Fruit fly (Drosophila melanogaster) whole organism, embryonic: ENCODE results near the gene Hacd1.
A peak's percentile ranks its signal among the peaks of the same experiment; 100 is the strongest.

Experiments used
- Abd-B ChIP-seq: fragments of 200-800 bp; sonication (Bioruptor generic); optimal IDR thresholded peaks from 2 replicates; lab custom pipeline; 2018; ENCODE audit warnings: missing biosample characterization, mild to moderate bottlenecking, missing genetic modification characterization, moderate library complexity
- Atf3 ChIP-seq: fragments of 200-800 bp; sonication (Bioruptor generic); optimal IDR thresholded peaks from 3 replicates; lab custom pipeline; 2016; ENCODE audit warnings: missing biosample characterization, missing genetic modification characterization
- B-H1 ChIP-seq: fragments of 200-800 bp; sonication (Bioruptor generic); IDR thresholded peaks from 3 replicates; pipeline ENCODE4 v1.3.6; 2022; ENCODE audit warnings: missing biosample characterization, missing genetic modification characterization
- B-H2 ChIP-seq: fragments of 200-800 bp; sonication (Bioruptor generic); optimal IDR thresholded peaks from 2 replicates; lab custom pipeline; 2018; ENCODE audit warnings: missing biosample characterization, mild to moderate bottlenecking, missing genetic modification characterization
- CG10462 ChIP-seq: fragments of 200-800 bp; sonication (Bioruptor generic); optimal IDR thresholded peaks from 2 replicates; lab custom pipeline; 2016; ENCODE audit warnings: missing biosample characterization, missing genetic modification characterization
- CG12155 ChIP-seq: fragments of 200-800 bp; sonication (Bioruptor generic); optimal IDR thresholded peaks from 3 replicates; lab custom pipeline; 2016; ENCODE audit warnings: missing biosample characterization, missing genetic modification characterization
- CG12391 ChIP-seq: fragments of 200-800 bp; sonication (Bioruptor generic); optimal IDR thresholded peaks from 3 replicates; lab custom pipeline; 2018; ENCODE audit warnings: missing biosample characterization, mild to moderate bottlenecking, missing genetic modification characterization, moderate library complexity
- CG12769 ChIP-seq: fragments of 200-800 bp; sonication (Bioruptor generic); optimal IDR thresholded peaks from 2 replicates; lab custom pipeline; 2019; ENCODE audit warnings: missing biosample characterization, mild to moderate bottlenecking, missing genetic modification characterization, moderate library complexity
- CG13287 ChIP-seq: fragments of 200-800 bp; sonication (Bioruptor generic); IDR thresholded peaks from 2 replicates; pipeline ENCODE4 v1.3.6; 2022; ENCODE audit warnings: missing biosample characterization, missing genetic modification characterization; ENCODE audit not compliant: partially characterized antibody
- CG17359 ChIP-seq: fragments of 200-800 bp; sonication (Bioruptor generic); optimal IDR thresholded peaks from 3 replicates; lab custom pipeline; 2018; ENCODE audit warnings: missing biosample characterization, mild to moderate bottlenecking, missing genetic modification characterization, moderate library complexity
- CG17385 ChIP-seq: fragments of 200-800 bp; sonication (Bioruptor generic); optimal IDR thresholded peaks from 3 replicates; lab custom pipeline; 2018; ENCODE audit warnings: missing biosample characterization, mild to moderate bottlenecking, missing genetic modification characterization
- CG17912 ChIP-seq: fragments of 200-800 bp; sonication (Bioruptor generic); optimal IDR thresholded peaks from 2 replicates; lab custom pipeline; 2018; ENCODE audit warnings: missing biosample characterization, mild to moderate bottlenecking, missing genetic modification characterization
- CG1832 ChIP-seq: fragments of 200-800 bp; sonication (Bioruptor generic); optimal IDR thresholded peaks from 2 replicates; lab custom pipeline; 2017; ENCODE audit warnings: missing biosample characterization, mild to moderate bottlenecking, missing genetic modification characterization, inconsistent platforms
- CG18476 ChIP-seq: fragments of 200-800 bp; sonication (Bioruptor generic); optimal IDR thresholded peaks from 2 replicates; lab custom pipeline; 2016; ENCODE audit warnings: missing biosample characterization, mild to moderate bottlenecking, missing genetic modification characterization
- CG2889 ChIP-seq: fragments of 200-800 bp; sonication (Bioruptor generic); IDR thresholded peaks from 3 replicates; pipeline ENCODE4 v1.3.6; 2022; ENCODE audit warnings: missing biosample characterization, missing genetic modification characterization
- CG3995 ChIP-seq: fragments of 200-800 bp; sonication (Bioruptor generic); optimal IDR thresholded peaks from 3 replicates; lab custom pipeline; 2016; ENCODE audit warnings: missing biosample characterization, missing genetic modification characterization
- CG42726 ChIP-seq: fragments of 200-800 bp; sonication (Bioruptor generic); IDR thresholded peaks from 2 replicates; pipeline ENCODE4 v1.3.6; 2022; ENCODE audit warnings: missing biosample characterization, missing genetic modification characterization; ENCODE audit not compliant: partially characterized antibody
- CG4328 ChIP-seq: fragments of 200-800 bp; sonication (Bioruptor generic); optimal IDR thresholded peaks from 3 replicates; lab custom pipeline; 2017; ENCODE audit warnings: missing biosample characterization, missing genetic modification reagents, missing genetic modification characterization
- CG4360 ChIP-seq: fragments of 200-800 bp; sonication (Bioruptor generic); IDR thresholded peaks from 2 replicates; pipeline ENCODE4 v1.3.6; 2022; ENCODE audit warnings: missing biosample characterization, missing genetic modification characterization
- CG6254 ChIP-seq: fragments of 200-800 bp; sonication (Bioruptor generic); optimal IDR thresholded peaks from 3 replicates; lab custom pipeline; 2017; ENCODE audit warnings: mild to moderate bottlenecking, missing biosample characterization, missing genetic modification reagents, missing genetic modification characterization
- CG7556 ChIP-seq: fragments of 200-800 bp; sonication (Bioruptor generic); optimal IDR thresholded peaks from 2 replicates; lab custom pipeline; 2017; ENCODE audit warnings: missing biosample characterization, mild to moderate bottlenecking, missing genetic modification characterization
- CG8765 ChIP-seq: fragments of 200-800 bp; sonication (Bioruptor generic); IDR thresholded peaks from 2 replicates; pipeline ENCODE4 v1.3.6; 2022; ENCODE audit warnings: missing biosample characterization, missing genetic modification characterization
- CG8924 ChIP-seq: fragments of 200-800 bp; optimal IDR thresholded peaks from 3 replicates; lab custom pipeline; 2019; ENCODE audit warnings: missing biosample characterization, mild to moderate bottlenecking, missing genetic modification characterization, moderate library complexity
- CG9727 ChIP-seq: fragments of 200-800 bp; sonication (Bioruptor generic); optimal IDR thresholded peaks from 3 replicates; lab custom pipeline; 2017; ENCODE audit warnings: missing biosample characterization, mild to moderate bottlenecking, missing genetic modification characterization
- Dref ChIP-seq: fragments of 200-800 bp; sonication (Bioruptor generic); IDR thresholded peaks from 2 replicates; pipeline ENCODE4 v1.3.6; 2022; ENCODE audit warnings: missing biosample characterization, missing genetic modification characterization
- Fer3 ChIP-seq: fragments of 200-800 bp; sonication (Bioruptor generic); optimal IDR thresholded peaks from 2 replicates; lab custom pipeline; 2018; ENCODE audit warnings: missing biosample characterization, mild to moderate bottlenecking, missing genetic modification characterization, moderate library complexity
- MTF-1 ChIP-seq: fragments of 200-800 bp; sonication (Bioruptor generic); optimal IDR thresholded peaks from 2 replicates; lab custom pipeline; 2018; ENCODE audit warnings: missing biosample characterization, mild to moderate bottlenecking, missing genetic modification characterization, borderline replicate concordance
- Nf-YC ChIP-seq: fragments of 200-800 bp; optimal IDR thresholded peaks from 3 replicates; lab custom pipeline; 2019; ENCODE audit warnings: missing biosample characterization, mild to moderate bottlenecking, missing genetic modification characterization, moderate library complexity
- Sin3A ChIP-seq: fragments of >200 bp; optimal IDR thresholded peaks from 2 replicates; lab custom pipeline; 2018
- Sry-β ChIP-seq: fragments of 200-800 bp; sonication (Bioruptor generic); optimal IDR thresholded peaks from 2 replicates; lab custom pipeline; 2018; ENCODE audit warnings: missing biosample characterization, mild to moderate bottlenecking, missing genetic modification characterization, moderate library complexity
- abd-A ChIP-seq: fragments of 200-800 bp; sonication (Bioruptor generic); optimal IDR thresholded peaks from 3 replicates; lab custom pipeline; 2019; ENCODE audit warnings: missing biosample characterization, mild to moderate bottlenecking, missing genetic modification characterization, moderate library complexity
- caup ChIP-seq: fragments of 200-800 bp; sonication (Bioruptor generic); optimal IDR thresholded peaks from 3 replicates; lab custom pipeline; 2017; ENCODE audit warnings: missing biosample characterization, mild to moderate bottlenecking, missing genetic modification characterization, moderate library complexity; ENCODE audit not compliant: severe bottlenecking
- ci ChIP-seq: fragments of 200-800 bp; sonication (Bioruptor generic); IDR thresholded peaks from 3 replicates; pipeline ENCODE4 v1.3.6; 2022; ENCODE audit warnings: missing biosample characterization, missing genetic modification characterization
- corto ChIP-seq: fragments of 200-800 bp; sonication (Bioruptor generic); optimal IDR thresholded peaks from 2 replicates; lab custom pipeline; 2016; ENCODE audit warnings: missing biosample characterization, mild to moderate bottlenecking, missing genetic modification characterization, moderate library complexity
- crc ChIP-seq: fragments of 200-800 bp; sonication (Bioruptor generic); optimal IDR thresholded peaks from 2 replicates; lab custom pipeline; 2016; ENCODE audit warnings: missing biosample characterization, missing genetic modification characterization
- cwo ChIP-seq: fragments of 200-800 bp; sonication (Bioruptor generic); optimal IDR thresholded peaks from 3 replicates; lab custom pipeline; 2017; ENCODE audit warnings: missing biosample characterization, missing genetic modification characterization, mild to moderate bottlenecking, moderate library complexity, missing genetic modification reagents
- ham ChIP-seq: fragments of 200-800 bp; sonication (Bioruptor generic); IDR thresholded peaks from 2 replicates; pipeline ENCODE4 v1.3.6; 2022; ENCODE audit warnings: missing biosample characterization, missing genetic modification characterization
- jumu ChIP-seq: fragments of 200-800 bp; sonication (Bioruptor generic); optimal IDR thresholded peaks from 3 replicates; lab custom pipeline; 2016; ENCODE audit warnings: missing biosample characterization, missing genetic modification characterization
- knrl ChIP-seq: fragments of 200-800 bp; sonication (Bioruptor generic); IDR thresholded peaks from 3 replicates; pipeline ENCODE4 v1.3.6; 2022; ENCODE audit warnings: missing biosample characterization, missing genetic modification characterization; ENCODE audit not compliant: partially characterized antibody
- pb ChIP-seq: fragments of 200-800 bp; sonication (Bioruptor generic); optimal IDR thresholded peaks from 3 replicates; lab custom pipeline; 2016; ENCODE audit warnings: missing biosample characterization, missing genetic modification characterization
- pho ChIP-seq: fragments of 200-800 bp; sonication (Bioruptor generic); optimal IDR thresholded peaks from 2 replicates; lab custom pipeline; 2016; ENCODE audit warnings: missing biosample characterization, missing genetic modification characterization
- pzg ChIP-seq: fragments of 200-800 bp; sonication (Bioruptor generic); optimal IDR thresholded peaks from 3 replicates; lab custom pipeline; 2018; ENCODE audit warnings: missing biosample characterization, mild to moderate bottlenecking, missing genetic modification characterization, moderate library complexity
- ranshi ChIP-seq: fragments of 200-800 bp; sonication (Bioruptor generic); IDR thresholded peaks from 2 replicates; pipeline ENCODE4 v1.3.6; 2022; ENCODE audit warnings: missing biosample characterization, missing genetic modification characterization
- sd ChIP-seq: fragments of 200-800 bp; sonication (Bioruptor generic); optimal IDR thresholded peaks from 3 replicates; lab custom pipeline; 2018; ENCODE audit warnings: missing biosample characterization, mild to moderate bottlenecking, missing genetic modification characterization, moderate library complexity
- sens ChIP-seq: fragments of 200-800 bp; sonication (Bioruptor generic); peaks from one replicate; lab custom pipeline; 2016; ENCODE audit warnings: missing biosample characterization, missing genetic modification characterization
- slbo ChIP-seq: fragments of 200-800 bp; sonication (Bioruptor generic); IDR thresholded peaks from 2 replicates; pipeline ENCODE4 v1.3.6; 2022; ENCODE audit warnings: missing biosample characterization, missing genetic modification characterization
- slou ChIP-seq: fragments of 200-800 bp; sonication (Bioruptor generic); optimal IDR thresholded peaks from 3 replicates; lab custom pipeline; 2016; ENCODE audit warnings: missing biosample characterization, missing genetic modification characterization
- sr ChIP-seq: fragments of 200-800 bp; sonication (Bioruptor generic); IDR thresholded peaks from 3 replicates; pipeline ENCODE4 v1.3.6; 2022; ENCODE audit warnings: missing biosample characterization, missing genetic modification characterization
- toy ChIP-seq: fragments of 200-800 bp; sonication (Bioruptor generic); IDR thresholded peaks from 2 replicates; pipeline ENCODE4 v1.3.6; 2022; ENCODE audit warnings: missing biosample characterization, missing genetic modification characterization
- trh ChIP-seq: fragments of 200-800 bp; sonication (Bioruptor generic); optimal IDR thresholded peaks from 2 replicates; lab custom pipeline; 2016; ENCODE audit warnings: missing biosample characterization, missing genetic modification characterization

Hacd1 gene

dm6 chr2L:12010100-12010876, 8.2 kb upstream of the Hacd1 start (continued):
- TF ChIP-seq CG17385 (GFP tag; lab: Kevin White, UChicago) = peak; percentile 96
- peak; percentile 84 for TF ChIP-seq cwo (GFP tag; lab: Kevin White, UChicago)
- peak; percentile 97 for TF ChIP-seq CG12769 (tag; lab: Kevin White, UChicago)
- TF ChIP-seq Sin3A (lab: Kevin White, UChicago) = no peak
- no peak for TF ChIP-seq CG13287 (GFP tag; lab: Robert Waterston, UW)
- no peak for TF ChIP-seq sd (tag; lab: Kevin White, UChicago)
- no peak for TF ChIP-seq ci (GFP tag; lab: Robert Waterston, UW)
- TF ChIP-seq CG18476 = no peak
- TF ChIP-seq CG2889 = no peak
- TF ChIP-seq CG9727 (GFP tag; lab: Kevin White, UChicago) = peak; percentile 69
- no peak for TF ChIP-seq corto
- TF ChIP-seq caup = peak; percentile 6
- no peak for TF ChIP-seq knrl (GFP tag; lab: Robert Waterston, UW)
- TF ChIP-seq Sry-β (GFP tag; lab: Kevin White, UChicago) = peak; percentile 36
- no peak for TF ChIP-seq Atf3 (GFP tag; lab: Kevin White, UChicago)
- TF ChIP-seq Nf-YC (tag; lab: Kevin White, UChicago) = peak; percentile 100
- no peak for TF ChIP-seq CG4360 (GFP tag; lab: Robert Waterston, UW)
- no peak for TF ChIP-seq ham (GFP tag; lab: Robert Waterston, UW)
- peak; percentile 39 for TF ChIP-seq pho
- TF ChIP-seq abd-A (tag; lab: Kevin White, UChicago) = peak; percentile 87
- TF ChIP-seq ranshi = no peak
- peak; percentile 51 for TF ChIP-seq CG4328 (GFP tag; lab: Kevin White, UChicago)
- peak; percentile 46 for TF ChIP-seq CG6254 (GFP tag; lab: Kevin White, UChicago)
- no peak for TF ChIP-seq B-H1 (GFP tag; lab: Robert Waterston, UW)
- no peak for TF ChIP-seq CG7556 (GFP tag; lab: Kevin White, UChicago)
- no peak for TF ChIP-seq slbo (GFP tag; lab: Robert Waterston, UW)
- peak; percentile 18 for TF ChIP-seq pb
- no peak for TF ChIP-seq toy
- peak; percentile 90 for TF ChIP-seq CG1832 (GFP tag; lab: Kevin White, UChicago)
- TF ChIP-seq jumu (GFP tag; lab: Kevin White, UChicago) = no peak
- TF ChIP-seq slou (GFP tag; lab: Kevin White, UChicago) = no peak
- TF ChIP-seq MTF-1 (GFP tag; lab: Kevin White, UChicago) = peak; percentile 58
- peak; percentile 38 for TF ChIP-seq CG17912 (GFP tag; lab: Kevin White, UChicago)
- TF ChIP-seq B-H2 (GFP tag; lab: Kevin White, UChicago) = peak; percentile 60
- no peak for TF ChIP-seq CG8765 (GFP tag; lab: Robert Waterston, UW)
- no peak for TF ChIP-seq sr (GFP tag; lab: Robert Waterston, UW)
- TF ChIP-seq CG12391 (tag; lab: Kevin White, UChicago) = peak; percentile 0
- TF ChIP-seq crc = no peak
- no peak for TF ChIP-seq Abd-B (GFP tag; lab: Kevin White, UChicago)
- no peak for TF ChIP-seq CG3995
- TF ChIP-seq Dref (GFP tag; lab: Robert Waterston, UW) = no peak
- TF ChIP-seq CG10462 (GFP tag; lab: Kevin White, UChicago) = no peak
- peak; percentile 82 for TF ChIP-seq CG12155
- no peak for TF ChIP-seq trh (GFP tag; lab: Kevin White, UChicago)
- TF ChIP-seq CG8924 = peak; percentile 67
- TF ChIP-seq Fer3 (tag; lab: Kevin White, UChicago) = no peak
- TF ChIP-seq sens (GFP tag; lab: Kevin White, UChicago) = peak; percentile 84
- TF ChIP-seq CG42726 (GFP tag; lab: Robert Waterston, UW) = no peak
- TF ChIP-seq pzg (GFP tag; lab: Kevin White, UChicago) = peak; percentile 5
- no peak for TF ChIP-seq CG17359
